Fruit fly (Drosophila melanogaster) whole organism, embryonic: Measurements from ENCODE around the gene Alp5.

Experiments used
- ATbp ChIP-seq: fragments of 200-800 bp; sonication (Bioruptor generic); optimal IDR thresholded peaks from 2 replicates; lab custom pipeline; 2017; ENCODE audit warnings: missing biosample characterization, mild to moderate bottlenecking, missing genetic modification characterization, missing genetic modification reagents
- Abd-B ChIP-seq: fragments of 200-800 bp; sonication (Bioruptor generic); optimal IDR thresholded peaks from 2 replicates; lab custom pipeline; 2018; ENCODE audit warnings: missing biosample characterization, mild to moderate bottlenecking, missing genetic modification characterization, moderate library complexity
- Atf6 ChIP-seq: fragments of 200-800 bp; sonication (Bioruptor generic); IDR thresholded peaks from 2 replicates; pipeline ENCODE4 v1.3.6; 2022; ENCODE audit warnings: missing biosample characterization, missing genetic modification characterization
- BtbVII ChIP-seq: fragments of 200-800 bp; sonication (Bioruptor generic); optimal IDR thresholded peaks from 3 replicates; lab custom pipeline; 2017; ENCODE audit warnings: missing biosample characterization, mild to moderate bottlenecking, missing genetic modification characterization
- C15 ChIP-seq: fragments of 200-800 bp; sonication (Bioruptor generic); IDR thresholded peaks from 3 replicates; pipeline ENCODE4 v1.3.6; 2022; ENCODE audit warnings: missing biosample characterization, missing genetic modification characterization
- CG10431 ChIP-seq: fragments of 200-800 bp; sonication (Bioruptor generic); optimal IDR thresholded peaks from 3 replicates; lab custom pipeline; 2018; ENCODE audit warnings: missing biosample characterization, mild to moderate bottlenecking, missing genetic modification characterization
- CG10543 ChIP-seq: fragments of 200-800 bp; sonication (Bioruptor generic); optimal IDR thresholded peaks from 3 replicates; lab custom pipeline; 2017; ENCODE audit warnings: missing biosample characterization, mild to moderate bottlenecking, missing genetic modification characterization, moderate library complexity
- CG11560 ChIP-seq: fragments of 200-800 bp; sonication (Bioruptor generic); IDR thresholded peaks from 3 replicates; pipeline ENCODE4 v1.3.6; 2022; ENCODE audit warnings: missing biosample characterization, missing genetic modification characterization
- CG12769 ChIP-seq: fragments of 200-800 bp; sonication (Bioruptor generic); optimal IDR thresholded peaks from 2 replicates; lab custom pipeline; 2019; ENCODE audit warnings: missing biosample characterization, mild to moderate bottlenecking, missing genetic modification characterization, moderate library complexity
- CG13775 ChIP-seq: fragments of 200-800 bp; sonication (Bioruptor generic); optimal IDR thresholded peaks from 3 replicates; lab custom pipeline; 2017; ENCODE audit warnings: missing biosample characterization, mild to moderate bottlenecking, missing genetic modification characterization
- CG16779 ChIP-seq: fragments of 200-800 bp; sonication (Bioruptor generic); IDR thresholded peaks from 2 replicates; pipeline ENCODE4 v1.3.6; 2022; ENCODE audit warnings: missing biosample characterization, missing genetic modification characterization
- CG18599 ChIP-seq: fragments of 200-800 bp; sonication (Bioruptor generic); optimal IDR thresholded peaks from 3 replicates; lab custom pipeline; 2017; ENCODE audit warnings: missing biosample characterization, missing genetic modification characterization, mild to moderate bottlenecking, moderate library complexity, missing genetic modification reagents
- CG30403 ChIP-seq: fragments of 200-800 bp; sonication (Bioruptor generic); optimal IDR thresholded peaks from 3 replicates; lab custom pipeline; 2016; ENCODE audit warnings: missing biosample characterization, missing genetic modification characterization
- CG34376 ChIP-seq: fragments of 200-800 bp; sonication (Bioruptor generic); optimal IDR thresholded peaks from 2 replicates; lab custom pipeline; 2018; ENCODE audit warnings: missing biosample characterization, mild to moderate bottlenecking, missing genetic modification characterization
- CG3838 ChIP-seq: fragments of 200-800 bp; sonication (Bioruptor generic); optimal IDR thresholded peaks from 3 replicates; lab custom pipeline; 2016; ENCODE audit warnings: missing biosample characterization, missing genetic modification characterization
- CG3847 ChIP-seq: fragments of 200-800 bp; sonication (Bioruptor generic); IDR thresholded peaks from 2 replicates; pipeline ENCODE4 v1.3.6; 2022; ENCODE audit warnings: missing biosample characterization, missing genetic modification characterization
- CG6272 ChIP-seq: fragments of 200-800 bp; sonication (Bioruptor generic); IDR thresholded peaks from 2 replicates; pipeline ENCODE4 v1.3.6; 2022; ENCODE audit warnings: missing biosample characterization, missing genetic modification characterization
- CG7963 ChIP-seq: fragments of 200-800 bp; sonication (Bioruptor generic); IDR thresholded peaks from 3 replicates; pipeline ENCODE4 v1.3.6; 2022; ENCODE audit warnings: missing biosample characterization, missing genetic modification characterization; ENCODE audit not compliant: partially characterized antibody
- Dad ChIP-seq: fragments of 200-800 bp; sonication (Bioruptor generic); optimal IDR thresholded peaks from 3 replicates; lab custom pipeline; 2016; ENCODE audit warnings: missing biosample characterization, missing genetic modification characterization
- Eip74EF ChIP-seq, 2 experiments: fragments of 200-800 bp in 1 of 2; fragments of >200 bp in 1 of 2; sonication (Bioruptor generic) in 1 of 2; optimal IDR thresholded peaks; 2 replicates each; lab custom pipeline; 2017 to 2019; ENCODE audit warnings: missing biosample characterization in 2 of 2, missing genetic modification characterization in 2 of 2, mild to moderate bottlenecking in 1 of 2, moderate library complexity in 1 of 2
- HmgZ ChIP-seq: fragments of 200-800 bp; sonication (Bioruptor generic); optimal IDR thresholded peaks from 2 replicates; lab custom pipeline; 2018; ENCODE audit warnings: missing biosample characterization, mild to moderate bottlenecking, missing genetic modification characterization
- Lhr ChIP-seq: fragments of 200-800 bp; sonication (Bioruptor generic); optimal IDR thresholded peaks from 3 replicates; lab custom pipeline; 2017; ENCODE audit warnings: mild to moderate bottlenecking, missing biosample characterization, missing genetic modification reagents, missing genetic modification characterization
- Med ChIP-seq: fragments of 200-800 bp; sonication (Bioruptor generic); peaks from one replicate; lab custom pipeline; 2016; ENCODE audit warnings: missing biosample characterization, missing genetic modification characterization, mild to moderate bottlenecking, inconsistent platforms, moderate library complexity
- Meics ChIP-seq: fragments of 200-800 bp; sonication (Bioruptor generic); optimal IDR thresholded peaks from 2 replicates; lab custom pipeline; 2017; ENCODE audit warnings: missing biosample characterization, mild to moderate bottlenecking, missing genetic modification characterization
- Mrtf ChIP-seq: fragments of 200-800 bp; sonication (Bioruptor generic); IDR thresholded peaks from 3 replicates; pipeline ENCODE4 v1.3.6; 2022; ENCODE audit warnings: missing biosample characterization, missing genetic modification characterization
- Oli ChIP-seq: fragments of 200-800 bp; sonication (Bioruptor generic); optimal IDR thresholded peaks from 2 replicates; lab custom pipeline; 2018; ENCODE audit warnings: missing biosample characterization, mild to moderate bottlenecking, missing genetic modification characterization, moderate library complexity
- Opbp ChIP-seq: fragments of 200-800 bp; sonication (Bioruptor generic); IDR thresholded peaks from 3 replicates; pipeline ENCODE4 v1.3.6; 2022; ENCODE audit warnings: missing biosample characterization, missing genetic modification characterization; ENCODE audit not compliant: partially characterized antibody
- Pdp1 ChIP-seq, 2 experiments: fragments of 200-800 bp; sonication (Bioruptor generic); optimal IDR thresholded peaks; 3 replicates each; lab custom pipeline; 2016; ENCODE audit warnings: missing biosample characterization in 2 of 2, missing genetic modification characterization in 2 of 2, mild to moderate bottlenecking in 1 of 2, moderate library complexity in 1 of 2
- Sox100B ChIP-seq: fragments of 200-800 bp; sonication (Bioruptor generic); optimal IDR thresholded peaks from 3 replicates; lab custom pipeline; 2018; ENCODE audit warnings: missing biosample characterization, mild to moderate bottlenecking, missing genetic modification characterization
- Sox102F ChIP-seq: fragments of 200-800 bp; sonication (Bioruptor generic); optimal IDR thresholded peaks from 2 replicates; lab custom pipeline; 2018; ENCODE audit warnings: missing biosample characterization, mild to moderate bottlenecking, missing genetic modification characterization, moderate library complexity
- Vsx1 ChIP-seq: fragments of 200-800 bp; sonication (Bioruptor generic); optimal IDR thresholded peaks from 2 replicates; lab custom pipeline; 2017; ENCODE audit warnings: missing biosample characterization, mild to moderate bottlenecking, missing genetic modification characterization, missing genetic modification reagents
- ab ChIP-seq: fragments of 200-800 bp; sonication (Bioruptor generic); optimal IDR thresholded peaks from 2 replicates; lab custom pipeline; 2016; ENCODE audit warnings: missing biosample characterization, missing genetic modification characterization
- al ChIP-seq: fragments of 200-800 bp; sonication (Bioruptor generic); IDR thresholded peaks from 2 replicates; pipeline ENCODE4 v1.3.6; 2022; ENCODE audit warnings: missing biosample characterization, missing genetic modification characterization
- amos ChIP-seq: fragments of 200-800 bp; sonication (Bioruptor generic); IDR thresholded peaks from 2 replicates; pipeline ENCODE4 v1.3.6; 2022; ENCODE audit warnings: missing biosample characterization, missing genetic modification characterization; ENCODE audit not compliant: partially characterized antibody
- chinmo ChIP-seq: fragments of 200-800 bp; sonication (Bioruptor generic); IDR thresholded peaks from 4 replicates; pipeline ENCODE4 v1.3.6; 2022; ENCODE audit warnings: missing biosample characterization, missing genetic modification characterization; ENCODE audit not compliant: partially characterized antibody
- gce ChIP-seq: fragments of 200-800 bp; sonication (Bioruptor generic); IDR thresholded peaks from 3 replicates; pipeline ENCODE4 v1.3.6; 2022; ENCODE audit warnings: missing biosample characterization, missing genetic modification characterization
- gem ChIP-seq: fragments of 200-800 bp; sonication (Bioruptor generic); optimal IDR thresholded peaks from 2 replicates; lab custom pipeline; 2019; ENCODE audit warnings: missing biosample characterization, mild to moderate bottlenecking, missing genetic modification characterization, moderate library complexity
- h ChIP-seq: fragments of >200 bp; optimal IDR thresholded peaks from 2 replicates; lab custom pipeline; 2017
- lilli ChIP-seq: fragments of 200-800 bp; sonication (Bioruptor generic); optimal IDR thresholded peaks from 3 replicates; lab custom pipeline; 2016; ENCODE audit warnings: missing biosample characterization, missing genetic modification characterization
- onecut ChIP-seq: fragments of 200-800 bp; sonication (Bioruptor generic); IDR thresholded peaks from 2 replicates; pipeline ENCODE4 v1.3.6; 2022; ENCODE audit warnings: missing biosample characterization, missing genetic modification characterization
- pfk ChIP-seq: fragments of 200-800 bp; sonication (Bioruptor generic); optimal IDR thresholded peaks from 2 replicates; lab custom pipeline; 2018; ENCODE audit warnings: missing biosample characterization, mild to moderate bottlenecking, missing genetic modification characterization, moderate library complexity
- sisA ChIP-seq: fragments of 200-800 bp; sonication (Bioruptor generic); IDR thresholded peaks from 2 replicates; pipeline ENCODE4 v1.3.6; 2022; ENCODE audit warnings: missing biosample characterization, missing genetic modification characterization
- sqz ChIP-seq: fragments of 200-800 bp; sonication (Bioruptor generic); optimal IDR thresholded peaks from 3 replicates; lab custom pipeline; 2018; ENCODE audit warnings: missing biosample characterization, mild to moderate bottlenecking, missing genetic modification characterization
- trh ChIP-seq: fragments of 200-800 bp; sonication (Bioruptor generic); optimal IDR thresholded peaks from 2 replicates; lab custom pipeline; 2016; ENCODE audit warnings: missing biosample characterization, missing genetic modification characterization
- unc-4 ChIP-seq: fragments of 200-800 bp; sonication (Bioruptor generic); IDR thresholded peaks from 2 replicates; pipeline ENCODE4 v1.3.6; 2022; ENCODE audit warnings: missing biosample characterization, missing genetic modification characterization; ENCODE audit not compliant: partially characterized antibody
- vvl ChIP-seq: fragments of 200-800 bp; sonication (Bioruptor generic); IDR thresholded peaks from 2 replicates; pipeline ENCODE4 v1.3.6; 2022; ENCODE audit warnings: missing biosample characterization, missing genetic modification characterization
- yki ChIP-seq: fragments of >200 bp; optimal IDR thresholded peaks from 3 replicates; lab custom pipeline; 2018
- zen2 ChIP-seq: fragments of 200-800 bp; sonication (Bioruptor generic); IDR thresholded peaks from 3 replicates; pipeline ENCODE4 v1.3.6; 2022; ENCODE audit warnings: missing biosample characterization, missing genetic modification characterization; ENCODE audit not compliant: partially characterized antibody

Gene Alp5

dm6 chr3R:20988560-20988959 lies 18.2 kb downstream of the Alp5 start:
- TF ChIP-seq Atf6 (GFP tag; lab: Robert Waterston, UW) = no peak
- TF ChIP-seq Oli = no peak
- TF ChIP-seq chinmo (GFP tag; lab: Robert Waterston, UW) = 0 out of 4 replicates have a peak, but pooled peaks have one; percentile 28
- no peak for TF ChIP-seq CG3838 (GFP tag; lab: Kevin White, UChicago)
- no peak for TF ChIP-seq Mrtf (GFP tag; lab: Robert Waterston, UW)
- TF ChIP-seq CG12769 (tag; lab: Kevin White, UChicago) = peak; percentile 57
- no peak for TF ChIP-seq Sox102F (GFP tag; lab: Kevin White, UChicago)
- TF ChIP-seq CG7963 (GFP tag; lab: Robert Waterston, UW) = no peak
- TF ChIP-seq sqz (GFP tag; lab: Kevin White, UChicago) = no peak
- TF ChIP-seq Pdp1 (GFP tag; optimal IDR thresholded peaks at IDR 0.05; lab: Kevin White, UChicago) = peak in 1 of 2 experiments; percentile 55
- no peak for TF ChIP-seq amos (GFP tag; lab: Robert Waterston, UW)
- TF ChIP-seq unc-4 (GFP tag; lab: Robert Waterston, UW) = no peak
- no peak for TF ChIP-seq gce (GFP tag; lab: Robert Waterston, UW)
- TF ChIP-seq Abd-B (GFP tag; lab: Kevin White, UChicago) = no peak

dm6 chr3R:20987836-20988235 lies 19.0 kb downstream of the Alp5 start, which contains the start of gene CG43446:
CG43446 (minus strand) TSS chr3R:20987936.
- TF ChIP-seq sisA (no peak), Lhr (GFP tag; lab: Kevin White, UChicago) (no peak), CG30403 (GFP tag; lab: Kevin White, UChicago) (no peak), zen2 (no peak), h (lab: Kevin White, UChicago) (no peak), gem (tag; lab: Kevin White, UChicago) (peak; percentile 9), Dad (no peak), vvl (GFP tag; lab: Robert Waterston, UW) (no peak), ATbp (no peak), CG11560 (tag; lab: Robert Waterston, UW) (no peak), Meics (GFP tag; lab: Kevin White, UChicago) (peak; percentile 72), al (GFP tag; lab: Robert Waterston, UW) (no peak), pfk (GFP tag; lab: Kevin White, UChicago) (no peak)
- TF ChIP-seq, all 482 proteins: peak for 2

- no peak for TF ChIP-seq C15 (GFP tag; lab: Robert Waterston, UW)
- no peak for TF ChIP-seq Opbp (GFP tag; lab: Robert Waterston, UW)
- TF ChIP-seq CG3847 (GFP tag; lab: Robert Waterston, UW) = no peak
- TF ChIP-seq onecut (GFP tag; lab: Robert Waterston, UW) = no peak
- TF ChIP-seq CG13775 (GFP tag; lab: Kevin White, UChicago) = no peak
- TF ChIP-seq Sox100B = no peak
- peak; percentile 4 for TF ChIP-seq Vsx1 (GFP tag; lab: Kevin White, UChicago)
- no peak for TF ChIP-seq Abd-B (GFP tag; lab: Kevin White, UChicago)
- TF ChIP-seq CG16779 (GFP tag; lab: Robert Waterston, UW) = no peak
- peak; percentile 21 for TF ChIP-seq CG10543
- TF ChIP-seq CG6272 (GFP tag; lab: Robert Waterston, UW) = no peak
- TF ChIP-seq Sox102F (GFP tag; lab: Kevin White, UChicago) = no peak
- TF ChIP-seq yki = no peak
- TF ChIP-seq CG18599 = peak; percentile 38
- TF ChIP-seq lilli (GFP tag; lab: Kevin White, UChicago) = no peak
- peak; percentile 53 for TF ChIP-seq CG10431 (GFP tag; lab: Kevin White, UChicago)
- peak; percentile 93 for TF ChIP-seq BtbVII
- no peak for TF ChIP-seq ab
- TF ChIP-seq Pdp1 (GFP tag; optimal IDR thresholded peaks at IDR 0.05; lab: Kevin White, UChicago) = peak in 1 of 2 experiments; percentile 75
- TF ChIP-seq Med (GFP tag; lab: Kevin White, UChicago) = peak; percentile 6
- no peak for TF ChIP-seq Eip74EF (GFP tag; optimal IDR thresholded peaks at IDR 0.05; lab: Kevin White, UChicago)
- TF ChIP-seq trh (GFP tag; lab: Kevin White, UChicago) = no peak
- TF ChIP-seq Dad = no peak
- peak; percentile 95 for TF ChIP-seq CG34376
- peak; percentile 14 for TF ChIP-seq HmgZ (tag; lab: Kevin White, UChicago)
These were observed 21.2 kb downstream of the Alp5 start for dm6 chr3R:20985592-20985991.
